Fruit fly (Drosophila melanogaster) whole organism, prepupa: ENCODE measurements around the gene CG6184.

ENCODE experiments used
- CG10631 ChIP-seq: fragments of 200-800 bp; sonication (Bioruptor generic); optimal IDR thresholded peaks from 2 replicates; lab custom pipeline; 2016; ENCODE audit warnings: missing biosample characterization, missing genetic modification characterization
- CG10669 ChIP-seq: fragments of 200-800 bp; sonication (Bioruptor generic); optimal IDR thresholded peaks from 3 replicates; lab custom pipeline; 2018; ENCODE audit warnings: missing biosample characterization, mild to moderate bottlenecking, missing genetic modification characterization, moderate library complexity
- CG11294 ChIP-seq: fragments of 200-800 bp; sonication (Bioruptor generic); IDR thresholded peaks from 2 replicates; pipeline ENCODE4 v1.3.6; 2022; ENCODE audit warnings: missing biosample characterization, missing genetic modification characterization
- CG11762 ChIP-seq: fragments of 200-800 bp; sonication (Bioruptor generic); optimal IDR thresholded peaks from 3 replicates; lab custom pipeline; 2016; ENCODE audit warnings: missing biosample characterization, missing genetic modification characterization; ENCODE audit not compliant: insufficient read depth
- CG11902 ChIP-seq: fragments of 200-800 bp; sonication (Bioruptor generic); optimal IDR thresholded peaks from 3 replicates; lab custom pipeline; 2016; ENCODE audit warnings: missing biosample characterization, missing genetic modification characterization
- CG15336 ChIP-seq: fragments of 200-800 bp; sonication (Bioruptor generic); IDR thresholded peaks from 2 replicates; pipeline ENCODE4 v1.3.6; 2022; ENCODE audit warnings: missing biosample characterization, missing genetic modification characterization
- CG1621 ChIP-seq: fragments of 200-800 bp; sonication (Bioruptor generic); optimal IDR thresholded peaks from 3 replicates; lab custom pipeline; 2018; ENCODE audit warnings: missing biosample characterization, mild to moderate bottlenecking, missing genetic modification characterization
- CG16779 ChIP-seq: fragments of 200-800 bp; sonication (Bioruptor generic); optimal IDR thresholded peaks from 3 replicates; lab custom pipeline; 2017; ENCODE audit warnings: missing biosample characterization, mild to moderate bottlenecking, missing genetic modification characterization
- CG3032 ChIP-seq: fragments of 200-800 bp; optimal IDR thresholded peaks from 2 replicates; lab custom pipeline; 2019; ENCODE audit warnings: missing biosample characterization, mild to moderate bottlenecking, missing genetic modification characterization, moderate library complexity
- CG32006 ChIP-seq: fragments of 200-800 bp; sonication (Bioruptor generic); optimal IDR thresholded peaks from 3 replicates; lab custom pipeline; 2017; ENCODE audit warnings: missing biosample characterization, mild to moderate bottlenecking, missing genetic modification characterization
- CG34406 ChIP-seq: fragments of 200-800 bp; sonication (Bioruptor generic); optimal IDR thresholded peaks from 3 replicates; lab custom pipeline; 2016; ENCODE audit warnings: missing biosample characterization, missing genetic modification characterization
- CG4318 ChIP-seq: fragments of 200-800 bp; sonication (Bioruptor generic); optimal IDR thresholded peaks from 3 replicates; lab custom pipeline; 2017; ENCODE audit warnings: missing biosample characterization, mild to moderate bottlenecking, missing genetic modification characterization
- CG6163 ChIP-seq: fragments of 200-800 bp; sonication (Bioruptor generic); IDR thresholded peaks from 3 replicates; pipeline ENCODE4 v1.3.6; 2022; ENCODE audit warnings: missing biosample characterization, missing genetic modification characterization
- CG6792 ChIP-seq: fragments of 200-800 bp; sonication (Bioruptor generic); optimal IDR thresholded peaks from 3 replicates; lab custom pipeline; 2016; ENCODE audit warnings: missing biosample characterization, missing genetic modification characterization
- CG6854 ChIP-seq: fragments of 200-800 bp; sonication (Bioruptor generic); optimal IDR thresholded peaks from 2 replicates; lab custom pipeline; 2017; ENCODE audit warnings: missing biosample characterization, mild to moderate bottlenecking, missing genetic modification characterization
- CG7368 ChIP-seq: fragments of 200-800 bp; sonication (Bioruptor generic); optimal IDR thresholded peaks from 3 replicates; lab custom pipeline; 2016; ENCODE audit warnings: missing biosample characterization, missing genetic modification characterization
- CG8119 ChIP-seq: fragments of 200-800 bp; sonication (Bioruptor generic); IDR thresholded peaks from 3 replicates; pipeline ENCODE4 v1.3.6; 2022; ENCODE audit warnings: missing biosample characterization, missing genetic modification characterization
- CG8319 ChIP-seq: fragments of 200-800 bp; sonication (Bioruptor generic); optimal IDR thresholded peaks from 3 replicates; lab custom pipeline; 2016; ENCODE audit warnings: missing biosample characterization, missing genetic modification characterization
- Eip75B ChIP-seq: fragments of 200-800 bp; sonication (Bioruptor generic); optimal IDR thresholded peaks from 3 replicates; lab custom pipeline; 2016; ENCODE audit warnings: missing biosample characterization, missing genetic modification characterization
- Eip78C ChIP-seq: fragments of 200-800 bp; sonication (Bioruptor generic); peaks from one replicate; lab custom pipeline; 2016; ENCODE audit warnings: missing biosample characterization, missing genetic modification characterization
- Eip93F ChIP-seq: fragments of 200-800 bp; sonication (Bioruptor generic); optimal IDR thresholded peaks from 2 replicates; lab custom pipeline; 2016; ENCODE audit warnings: missing biosample characterization, mild to moderate bottlenecking, missing genetic modification characterization
- Hr38 ChIP-seq: sonication (Bioruptor generic); optimal IDR thresholded peaks from 2 replicates; lab custom pipeline; 2016; ENCODE audit warnings: missing biosample characterization, missing genetic modification characterization
- Hr39 ChIP-seq: fragments of 200-800 bp; sonication (Bioruptor generic); optimal IDR thresholded peaks from 2 replicates; lab custom pipeline; 2016; ENCODE audit warnings: missing biosample characterization, missing genetic modification characterization
- Lpt ChIP-seq: fragments of 200-800 bp; sonication (Bioruptor generic); optimal IDR thresholded peaks from 3 replicates; lab custom pipeline; 2016; ENCODE audit warnings: missing biosample characterization, missing genetic modification characterization
- Smox ChIP-seq: fragments of 200-800 bp; sonication (Bioruptor generic); optimal IDR thresholded peaks from 3 replicates; lab custom pipeline; 2016; ENCODE audit warnings: missing biosample characterization, missing genetic modification characterization
- Sox102F ChIP-seq: fragments of 200-800 bp; sonication (Bioruptor generic); optimal IDR thresholded peaks from 2 replicates; lab custom pipeline; 2016; ENCODE audit warnings: missing biosample characterization, mild to moderate bottlenecking, missing genetic modification characterization
- Sox14 ChIP-seq: fragments of 200-800 bp; sonication (Bioruptor generic); optimal IDR thresholded peaks from 3 replicates; lab custom pipeline; 2016; ENCODE audit warnings: missing biosample characterization, missing genetic modification characterization
- Sox15 ChIP-seq: fragments of 200-800 bp; sonication (Bioruptor generic); optimal IDR thresholded peaks from 3 replicates; lab custom pipeline; 2016; ENCODE audit warnings: missing biosample characterization, missing genetic modification characterization
- acj6 ChIP-seq: fragments of 200-800 bp; sonication (Bioruptor generic); optimal IDR thresholded peaks from 3 replicates; lab custom pipeline; 2016; ENCODE audit warnings: missing biosample characterization, missing genetic modification characterization
- cyc ChIP-seq: fragments of 200-800 bp; sonication (Bioruptor generic); optimal IDR thresholded peaks from 3 replicates; lab custom pipeline; 2016; ENCODE audit warnings: missing biosample characterization, missing genetic modification characterization
- dac ChIP-seq: fragments of 200-800 bp; sonication (Bioruptor generic); optimal IDR thresholded peaks from 2 replicates; lab custom pipeline; 2017; ENCODE audit warnings: missing biosample characterization, mild to moderate bottlenecking, missing genetic modification characterization
- dsx ChIP-seq: fragments of 200-800 bp; optimal IDR thresholded peaks from 3 replicates; lab custom pipeline; 2019; ENCODE audit warnings: missing biosample characterization, mild to moderate bottlenecking, missing genetic modification characterization, moderate library complexity; ENCODE audit not compliant: poor library complexity, severe bottlenecking
- eg ChIP-seq: fragments of 200-800 bp; sonication (Bioruptor generic); IDR thresholded peaks from 3 replicates; pipeline ENCODE4 v1.3.6; 2022; ENCODE audit warnings: missing biosample characterization, missing genetic modification characterization
- esn ChIP-seq: fragments of 200-800 bp; sonication (Bioruptor generic); optimal IDR thresholded peaks from 2 replicates; lab custom pipeline; 2016; ENCODE audit warnings: missing biosample characterization, mild to moderate bottlenecking, missing genetic modification characterization, moderate library complexity
- fd85E ChIP-seq: fragments of 200-800 bp; sonication (Bioruptor generic); optimal IDR thresholded peaks from 3 replicates; lab custom pipeline; 2016; ENCODE audit warnings: missing biosample characterization, missing genetic modification characterization
- lz ChIP-seq: fragments of 200-800 bp; sonication (Bioruptor generic); optimal IDR thresholded peaks from 3 replicates; lab custom pipeline; 2016; ENCODE audit warnings: missing biosample characterization, missing genetic modification characterization
- salr ChIP-seq, 2 experiments: fragments of 200-800 bp; sonication (Bioruptor generic); optimal IDR thresholded peaks; 3 replicates each; lab custom pipeline; 2016 to 2018; ENCODE audit warnings: missing biosample characterization in 2 of 2, missing genetic modification characterization in 2 of 2, mild to moderate bottlenecking in 1 of 2
- spab ChIP-seq: fragments of 200-800 bp; sonication (Bioruptor generic); optimal IDR thresholded peaks from 2 replicates; lab custom pipeline; 2017; ENCODE audit warnings: missing biosample characterization, mild to moderate bottlenecking, missing genetic modification characterization, missing genetic modification reagents
- ss ChIP-seq, 2 experiments: fragments of 200-800 bp; sonication (Bioruptor generic); optimal IDR thresholded peaks; 2 replicates in 1 of 2; 3 replicates in 1 of 2; lab custom pipeline; 2017 to 2018; ENCODE audit warnings: mild to moderate bottlenecking in 2 of 2, missing biosample characterization in 2 of 2, missing genetic modification characterization in 2 of 2, moderate library complexity in 1 of 2
- svp ChIP-seq: fragments of 200-800 bp; sonication (Bioruptor generic); peaks from one replicate; lab custom pipeline; 2016; ENCODE audit warnings: missing biosample characterization, missing genetic modification characterization
- topi ChIP-seq: fragments of 200-800 bp; sonication (Bioruptor generic); optimal IDR thresholded peaks from 3 replicates; lab custom pipeline; 2016; ENCODE audit warnings: missing biosample characterization, missing genetic modification characterization

Gene CG6184

DNA sequence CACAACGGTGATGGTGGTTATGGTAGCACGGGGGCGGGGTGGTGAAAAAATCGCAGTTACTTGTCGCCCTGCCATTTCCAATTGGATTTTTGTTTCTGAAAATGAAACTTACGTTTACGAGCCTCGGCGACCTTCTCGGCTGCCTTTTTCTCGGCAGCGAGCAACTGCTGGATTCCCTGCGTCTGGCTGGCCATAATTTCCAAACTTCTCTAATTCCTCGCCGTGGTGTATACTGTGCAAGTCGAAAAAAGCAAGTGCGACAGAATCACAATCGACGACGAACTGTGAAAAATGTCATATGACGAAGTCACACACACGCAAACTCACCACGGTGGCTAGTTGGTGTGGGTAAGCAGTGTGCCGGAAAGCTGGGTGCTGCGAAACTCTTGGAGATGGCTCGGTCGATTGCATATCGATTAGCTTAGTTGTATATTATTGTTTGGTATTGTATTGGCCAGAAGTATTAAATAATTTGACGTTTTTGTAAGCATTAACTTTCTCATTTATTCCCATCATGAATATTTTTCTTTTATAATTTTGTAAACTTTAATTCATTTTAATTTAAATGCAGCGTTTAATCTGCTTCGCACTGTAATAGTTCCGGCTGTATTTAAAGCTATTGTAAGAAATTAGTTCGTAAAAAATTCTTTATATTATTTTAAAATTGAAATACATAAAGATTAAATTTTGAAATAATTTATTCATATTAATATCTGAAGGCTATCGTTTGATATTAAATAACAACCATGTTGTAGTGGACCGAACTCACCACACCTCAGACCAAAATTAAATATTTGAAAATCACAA lies 13.4 kb downstream of the CG6184 start, which contains the start of gene Vha13 (continued):
- TF ChIP-seq CG7368 (peak; percentile 15), CG15336 (GFP tag; lab: Robert Waterston, UW) (no peak), CG10669 (GFP tag; lab: Kevin White, UChicago) (no peak), CG3032 (no peak), lz (GFP tag; lab: Kevin White, UChicago) (peak; percentile 42), dac (no peak), Eip75B (no peak), Sox14 (GFP tag; lab: Kevin White, UChicago) (peak; percentile 11), CG6163 (GFP tag; lab: Robert Waterston, UW) (peak; percentile 46; the same call in 1 of the 3 replicates), fd85E (GFP tag; lab: Kevin White, UChicago) (no peak), eg (GFP tag; lab: Robert Waterston, UW) (no peak), CG8319 (GFP tag; lab: Kevin White, UChicago) (peak; percentile 1), salr (GFP tag; optimal IDR thresholded peaks at IDR 0.05; lab: Kevin White, UChicago) (no peak), spab (GFP tag; lab: Kevin White, UChicago) (no peak), Hr38 (GFP tag; lab: Kevin White, UChicago) (no peak), CG34406 (GFP tag; lab: Kevin White, UChicago) (no peak), CG6854 (GFP tag; lab: Kevin White, UChicago) (peak; percentile 87), CG8119 (GFP tag; lab: Robert Waterston, UW) (peak; percentile 31; the same call in 1 of the 3 replicates), CG10631 (GFP tag; lab: Kevin White, UChicago) (peak; percentile 51), CG11902 (peak; percentile 32), CG32006 (GFP tag; lab: Kevin White, UChicago) (no peak), CG11762 (GFP tag; lab: Kevin White, UChicago) (no peak), CG6792 (GFP tag; lab: Kevin White, UChicago) (no peak), cyc (GFP tag; lab: Kevin White, UChicago) (peak; percentile 5), acj6 (GFP tag; lab: Kevin White, UChicago) (peak; percentile 20), CG1621 (tag; lab: Kevin White, UChicago) (peak; percentile 15), Sox15 (no peak), CG11294 (GFP tag; lab: Robert Waterston, UW) (no peak), Smox (GFP tag; lab: Kevin White, UChicago) (peak; percentile 32), Sox102F (GFP tag; lab: Kevin White, UChicago) (peak; percentile 64), Lpt (no peak)

DNA sequence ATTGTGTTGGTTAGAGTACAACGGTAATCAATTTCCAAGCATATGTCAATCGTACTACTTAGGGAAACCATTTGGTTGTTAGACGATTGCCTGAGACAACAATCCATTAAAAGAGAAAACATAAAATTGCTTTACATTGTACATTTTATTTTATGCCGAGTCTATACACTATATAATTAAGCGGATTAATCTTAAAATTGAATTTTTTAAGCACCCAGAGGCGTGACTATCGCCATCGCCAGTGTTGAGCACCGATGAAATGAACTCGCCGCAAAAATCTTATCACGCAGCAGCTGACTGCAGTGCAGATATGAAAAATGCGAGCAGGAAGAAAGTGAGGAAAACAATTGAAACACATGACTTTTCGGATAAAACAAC lies 14.8 kb downstream of the CG6184 start:
- TF ChIP-seq esn (peak; percentile 35), CG10631 (GFP tag; lab: Kevin White, UChicago) (no peak), CG8119 (GFP tag; lab: Robert Waterston, UW) (no peak), topi (peak; percentile 23), Eip78C (GFP tag; lab: Kevin White, UChicago) (peak; percentile 68), CG4318 (no peak), CG8319 (GFP tag; lab: Kevin White, UChicago) (no peak), CG32006 (GFP tag; lab: Kevin White, UChicago) (no peak), CG6792 (GFP tag; lab: Kevin White, UChicago) (no peak)

dm6 chr3R:19642092-19642892 lies 15.4 kb downstream of the CG6184 start, which contains the start of gene subdued:
Gene subdued, minus strand, starts transcription at chr3R:19642722.
- TF ChIP-seq CG8119 (GFP tag; lab: Robert Waterston, UW) (no peak), dac (no peak), Smox (GFP tag; lab: Kevin White, UChicago) (peak; percentile 25), dsx (GFP tag; lab: Kevin White, UChicago) (peak; percentile 68), ss (GFP tag; optimal IDR thresholded peaks at IDR 0.05; lab: Kevin White, UChicago) (no peak), CG15336 (GFP tag; lab: Robert Waterston, UW) (peak; percentile 25; the same call in 1 of the 2 replicates), svp (GFP tag; lab: Kevin White, UChicago) (peak; percentile 46), CG6792 (GFP tag; lab: Kevin White, UChicago) (no peak), CG16779 (tag; lab: Kevin White, UChicago) (no peak), Eip93F (GFP tag; lab: Kevin White, UChicago) (peak; percentile 51), Hr39 (GFP tag; lab: Kevin White, UChicago) (no peak), Eip78C (GFP tag; lab: Kevin White, UChicago) (peak; percentile 81), acj6 (GFP tag; lab: Kevin White, UChicago) (no peak), Eip75B (peak; percentile 5)
- TF ChIP-seq, all 60 proteins: peak for 7
